Worm (Caenorhabditis elegans): Measurements from ENCODE around the gene C23G10.7.

The C23G10.7 gene

DNA sequence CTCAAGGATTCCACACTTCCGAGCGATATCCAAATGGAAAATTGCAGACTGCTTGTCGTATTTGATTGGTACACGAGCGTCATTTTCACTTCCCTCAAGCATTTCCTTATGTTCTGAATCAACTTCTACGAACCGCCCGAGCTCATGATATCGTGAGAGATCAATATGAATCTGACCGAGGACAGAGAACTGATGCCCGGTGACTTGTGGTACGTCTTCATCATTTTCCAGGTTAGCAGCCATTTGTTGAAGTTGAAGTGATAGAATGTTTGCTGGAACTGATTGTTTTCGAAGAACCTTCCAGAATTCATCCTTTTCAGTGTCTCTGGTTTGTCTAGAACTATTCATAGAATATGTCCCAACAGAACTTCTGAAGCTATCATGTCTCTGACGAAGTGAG, 31.6 kb downstream of the C23G10.7 start:
- TF ChIP-seq mls-2 (tag; optimal IDR thresholded peaks at IDR 0.05) (no peak), elt-3 (tag; optimal IDR thresholded peaks at IDR 0.05) (no peak), flh-1 (GFP tag; optimal IDR thresholded peaks at IDR 0.05) (no peak), snpc-4 (tag; optimal IDR thresholded peaks at IDR 0.05) (no peak), unc-39 (tag; optimal IDR thresholded peaks at IDR 0.05) (no peak), nhr-237 (tag; optimal IDR thresholded peaks at IDR 0.05) (no peak), lin-13 (tag; optimal IDR thresholded peaks at IDR 0.05) (no peak), pha-4 (tag; optimal IDR thresholded peaks at IDR 0.05) (no peak), ces-1 (GFP tag; optimal IDR thresholded peaks at IDR 0.05) (no peak), drap-1 (GFP tag; optimal IDR thresholded peaks at IDR 0.05) (no peak), nhr-2 (tag; optimal IDR thresholded peaks at IDR 0.05) (no peak)

- TF ChIP-seq cnd-1 (tag; optimal IDR thresholded peaks at IDR 0.05), result no peak
- TF ChIP-seq blmp-1 (tag; optimal IDR thresholded peaks at IDR 0.05), result no peak
- TF ChIP-seq nhr-28 (tag; optimal IDR thresholded peaks at IDR 0.05), result no peak
- TF ChIP-seq lin-32 (GFP tag; optimal IDR thresholded peaks at IDR 0.05), result no peak
- TF ChIP-seq nhr-76 (tag; optimal IDR thresholded peaks at IDR 0.05), result no peak
- TF ChIP-seq elt-1 (tag; optimal IDR thresholded peaks at IDR 0.05; ENCODE audit: borderline replicate concordance, insufficient read depth), result no peak
- no peak for TF ChIP-seq snpc-4 (tag; optimal IDR thresholded peaks at IDR 0.05)
- TF ChIP-seq nhr-2 (tag; optimal IDR thresholded peaks at IDR 0.05), result no peak
- no peak for TF ChIP-seq ham-2 (GFP tag; optimal IDR thresholded peaks at IDR 0.05)
Observed at ce11 chrIII:6165240-6165639, 33.0 kb downstream of the C23G10.7 start.

- TF ChIP-seq ham-2 (GFP tag; optimal IDR thresholded peaks at IDR 0.05), result no peak
- TF ChIP-seq nhr-28 (tag; optimal IDR thresholded peaks at IDR 0.05), result no peak
- TF ChIP-seq snpc-4 (tag; optimal IDR thresholded peaks at IDR 0.05), result no peak
- TF ChIP-seq nhr-12 (tag; optimal IDR thresholded peaks at IDR 0.05), result no peak
- TF ChIP-seq lin-32 (GFP tag; optimal IDR thresholded peaks at IDR 0.05), result no peak
- no peak for TF ChIP-seq nhr-76 (tag; optimal IDR thresholded peaks at IDR 0.05)
- no peak for TF ChIP-seq lin-13 (tag; optimal IDR thresholded peaks at IDR 0.05)
- TF ChIP-seq nhr-2 (tag; optimal IDR thresholded peaks at IDR 0.05), result no peak
- no peak for TF ChIP-seq tbx-8 (GFP tag; optimal IDR thresholded peaks at IDR 0.05)
- TF ChIP-seq ceh-43 (GFP tag; optimal IDR thresholded peaks at IDR 0.05), result no peak
Observed at ce11 chrIII:6164253-6164971, 33.8 kb downstream of the C23G10.7 start, which contains the start of gene F42A10.9. TSS of gene F42A10.9 (plus strand) at chrIII:6164573.

- TF ChIP-seq ceh-39 (tag; optimal IDR thresholded peaks at IDR 0.05), result no peak
- no peak for TF ChIP-seq sptf-1 (tag; optimal IDR thresholded peaks at IDR 0.05)
- TF ChIP-seq ham-2 (GFP tag; optimal IDR thresholded peaks at IDR 0.05), result no peak
- no peak for TF ChIP-seq lin-32 (GFP tag; optimal IDR thresholded peaks at IDR 0.05)
- TF ChIP-seq nhr-28 (tag; optimal IDR thresholded peaks at IDR 0.05), result no peak
Observed at ce11 chrIII:6163381-6163780, 34.8 kb downstream of the C23G10.7 start.

ce11 chrIII:6158642-6159475, 39.4 kb downstream of the C23G10.7 start, which contains the start of gene nfm-1:
TSS of gene nfm-1 (plus strand) at chrIII:6159453.
- TF ChIP-seq flh-1 (GFP tag; optimal IDR thresholded peaks at IDR 0.05), result peak; percentile 66
- no peak for TF ChIP-seq nhr-237 (tag; optimal IDR thresholded peaks at IDR 0.05)
- TF ChIP-seq ceh-83 (GFP tag; optimal IDR thresholded peaks at IDR 0.05), result peak; percentile 87
- TF ChIP-seq mls-2 (tag; optimal IDR thresholded peaks at IDR 0.05), result peak; percentile 93
- TF ChIP-seq nhr-2 (tag; optimal IDR thresholded peaks at IDR 0.05), result no peak
- TF ChIP-seq sptf-1 (tag; optimal IDR thresholded peaks at IDR 0.05), result peak; percentile 92
- TF ChIP-seq tbx-8 (GFP tag; optimal IDR thresholded peaks at IDR 0.05), result peak; percentile 73
- TF ChIP-seq unc-120 (tag; optimal IDR thresholded peaks at IDR 0.05; ENCODE audit: poor library complexity, severe bottlenecking), result peak; percentile 77
- no peak for TF ChIP-seq ceh-39 (tag; optimal IDR thresholded peaks at IDR 0.05)
- peak; percentile 19 for TF ChIP-seq pha-4 (tag; optimal IDR thresholded peaks at IDR 0.05)
- no peak for TF ChIP-seq nhr-12 (tag; optimal IDR thresholded peaks at IDR 0.05)
- TF ChIP-seq sem-2 (GFP tag; optimal IDR thresholded peaks at IDR 0.05), result peak; percentile 86
- peak; percentile 71 for TF ChIP-seq lin-32 (GFP tag; optimal IDR thresholded peaks at IDR 0.05)
- peak; percentile 70 for TF ChIP-seq bed-3 (GFP tag; optimal IDR thresholded peaks at IDR 0.05)
- TF ChIP-seq cnd-1 (tag; optimal IDR thresholded peaks at IDR 0.05), result peak; percentile 89
- TF ChIP-seq mab-5 (tag; optimal IDR thresholded peaks at IDR 0.05), result no peak
- TF ChIP-seq M03D4.4 (tag; optimal IDR thresholded peaks at IDR 0.05), result peak; percentile 91
- peak; percentile 35 for TF ChIP-seq unc-39 (tag; optimal IDR thresholded peaks at IDR 0.05)
- no peak for TF ChIP-seq zip-8 (tag; optimal IDR thresholded peaks at IDR 0.05)
- TF ChIP-seq lin-13 (tag; optimal IDR thresholded peaks at IDR 0.05), result no peak
- TF ChIP-seq drap-1 (GFP tag; optimal IDR thresholded peaks at IDR 0.05), result peak; percentile 90
- peak; percentile 35 for TF ChIP-seq lsy-2 (tag; optimal IDR thresholded peaks at IDR 0.05)
- peak; percentile 62 for TF ChIP-seq ces-1 (GFP tag; optimal IDR thresholded peaks at IDR 0.05)
- TF ChIP-seq ceh-43 (GFP tag; optimal IDR thresholded peaks at IDR 0.05), result peak; percentile 86
- peak; percentile 47 for TF ChIP-seq unc-62 (GFP tag; optimal IDR thresholded peaks at IDR 0.05)
- no peak for TF ChIP-seq elt-1 (tag; optimal IDR thresholded peaks at IDR 0.05; ENCODE audit: borderline replicate concordance, insufficient read depth)
- no peak for TF ChIP-seq ztf-11 (tag; optimal IDR thresholded peaks at IDR 0.05)
- TF ChIP-seq mep-1 (tag; optimal IDR thresholded peaks at IDR 0.05), result peak; percentile 71
- TF ChIP-seq nhr-28 (tag; optimal IDR thresholded peaks at IDR 0.05), result no peak
- TF ChIP-seq blmp-1 (tag; optimal IDR thresholded peaks at IDR 0.05), result no peak
- peak; percentile 71 for TF ChIP-seq ham-2 (GFP tag; optimal IDR thresholded peaks at IDR 0.05)
- TF ChIP-seq snpc-4 (tag; optimal IDR thresholded peaks at IDR 0.05), result no peak
- no peak for TF ChIP-seq elt-3 (tag; optimal IDR thresholded peaks at IDR 0.05)
- TF ChIP-seq nhr-76 (tag; optimal IDR thresholded peaks at IDR 0.05), result no peak
